Fruit fly (Drosophila melanogaster) whole organism, embryonic: ENCODE measurements around the gene Actbeta.
A peak's percentile ranks its signal among the peaks of the same experiment; 100 is the strongest.

Source experiments
- Bgb ChIP-seq: fragments of 200-800 bp; sonication (Bioruptor generic); IDR thresholded peaks from 2 replicates; pipeline ENCODE4 v1.3.6; 2022; ENCODE audit warnings: missing biosample characterization, missing genetic modification characterization; ENCODE audit not compliant: partially characterized antibody
- CG11723 ChIP-seq: fragments of 200-800 bp; sonication (Bioruptor generic); optimal IDR thresholded peaks from 2 replicates; lab custom pipeline; 2017; ENCODE audit warnings: missing biosample characterization, mild to moderate bottlenecking, missing genetic modification characterization
- CG14860 ChIP-seq: fragments of 200-800 bp; sonication (Bioruptor generic); IDR thresholded peaks from 3 replicates; pipeline ENCODE4 v1.3.6; 2022; ENCODE audit warnings: missing biosample characterization, missing genetic modification characterization; ENCODE audit not compliant: partially characterized antibody
- CG15011 ChIP-seq: fragments of 200-800 bp; sonication (Bioruptor generic); optimal IDR thresholded peaks from 3 replicates; lab custom pipeline; 2018; ENCODE audit warnings: missing biosample characterization, mild to moderate bottlenecking, missing genetic modification characterization
- CG1647 ChIP-seq: fragments of 200-800 bp; sonication (Bioruptor generic); optimal IDR thresholded peaks from 3 replicates; lab custom pipeline; 2016; ENCODE audit warnings: missing biosample characterization, missing genetic modification characterization
- CG2712 ChIP-seq: fragments of 200-800 bp; optimal IDR thresholded peaks from 3 replicates; lab custom pipeline; 2019; ENCODE audit warnings: missing biosample characterization, mild to moderate bottlenecking, missing genetic modification characterization, moderate library complexity
- CG30403 ChIP-seq: fragments of 200-800 bp; sonication (Bioruptor generic); optimal IDR thresholded peaks from 3 replicates; lab custom pipeline; 2016; ENCODE audit warnings: missing biosample characterization, missing genetic modification characterization
- CG3726 ChIP-seq: fragments of 200-800 bp; sonication (Bioruptor generic); IDR thresholded peaks from 3 replicates; pipeline ENCODE4, ENCODE4 v1.3.6; 2022; ENCODE audit warnings: missing biosample characterization, missing genetic modification characterization
- CG4617 ChIP-seq: fragments of 200-800 bp; sonication (Bioruptor generic); optimal IDR thresholded peaks from 3 replicates; lab custom pipeline; 2016; ENCODE audit warnings: missing biosample characterization, missing genetic modification characterization, borderline replicate concordance
- CG8089 ChIP-seq: fragments of 200-800 bp; sonication (Bioruptor generic); optimal IDR thresholded peaks from 3 replicates; lab custom pipeline; 2016; ENCODE audit warnings: missing biosample characterization, missing genetic modification characterization
- CG8290 ChIP-seq, 3 experiments: fragments of 200-800 bp; sonication (Bioruptor generic); optimal IDR thresholded peaks; 2 replicates each; lab custom pipeline; 2016 to 2019; ENCODE audit warnings: missing biosample characterization in 3 of 3, missing genetic modification characterization in 3 of 3, mild to moderate bottlenecking in 2 of 3, moderate library complexity in 1 of 3
- CG9727 ChIP-seq: fragments of 200-800 bp; sonication (Bioruptor generic); optimal IDR thresholded peaks from 3 replicates; lab custom pipeline; 2017; ENCODE audit warnings: missing biosample characterization, mild to moderate bottlenecking, missing genetic modification characterization
- Doc2 ChIP-seq: fragments of 200-800 bp; sonication (Bioruptor generic); IDR thresholded peaks from 2 replicates; pipeline ENCODE4 v1.3.6; 2022; ENCODE audit warnings: missing biosample characterization, missing genetic modification characterization
- Gug ChIP-seq: fragments of 200-800 bp; sonication (Bioruptor generic); IDR thresholded peaks from 4 replicates; pipeline ENCODE4 v1.3.6; 2022; ENCODE audit warnings: missing biosample characterization, missing genetic modification characterization
- Hr39 ChIP-seq: fragments of >200 bp; optimal IDR thresholded peaks from 2 replicates; lab custom pipeline; 2017
- MBD-R2 ChIP-seq: fragments of 200-800 bp; sonication (Bioruptor generic); IDR thresholded peaks from 2 replicates; pipeline ENCODE4 v1.3.6; 2022; ENCODE audit warnings: missing biosample characterization, missing genetic modification characterization
- Mad ChIP-seq: fragments of 200-800 bp; sonication (Bioruptor generic); optimal IDR thresholded peaks from 2 replicates; lab custom pipeline; 2016; ENCODE audit warnings: missing biosample characterization, missing genetic modification characterization
- Max ChIP-seq: fragments of 200-800 bp; sonication (Bioruptor generic); optimal IDR thresholded peaks from 2 replicates; lab custom pipeline; 2016; ENCODE audit warnings: missing biosample characterization, mild to moderate bottlenecking, missing genetic modification characterization
- Nf-YC ChIP-seq: fragments of 200-800 bp; optimal IDR thresholded peaks from 3 replicates; lab custom pipeline; 2019; ENCODE audit warnings: missing biosample characterization, mild to moderate bottlenecking, missing genetic modification characterization, moderate library complexity
- Opbp ChIP-seq: fragments of 200-800 bp; sonication (Bioruptor generic); IDR thresholded peaks from 3 replicates; pipeline ENCODE4 v1.3.6; 2022; ENCODE audit warnings: missing biosample characterization, missing genetic modification characterization; ENCODE audit not compliant: partially characterized antibody
- Ravus ChIP-seq: fragments of 200-800 bp; sonication (Bioruptor generic); IDR thresholded peaks from 2 replicates; pipeline ENCODE4 v1.3.6; 2022; ENCODE audit warnings: missing biosample characterization, missing genetic modification characterization
- Xbp1 ChIP-seq: fragments of 200-800 bp; sonication (Bioruptor generic); optimal IDR thresholded peaks from 3 replicates; lab custom pipeline; 2016; ENCODE audit warnings: missing biosample characterization, mild to moderate bottlenecking, missing genetic modification characterization
- YL-1 ChIP-seq: fragments of 200-800 bp; sonication (Bioruptor generic); optimal IDR thresholded peaks from 3 replicates; lab custom pipeline; 2017; ENCODE audit warnings: missing biosample characterization, mild to moderate bottlenecking, missing genetic modification characterization
- amos ChIP-seq: fragments of 200-800 bp; sonication (Bioruptor generic); IDR thresholded peaks from 2 replicates; pipeline ENCODE4 v1.3.6; 2022; ENCODE audit warnings: missing biosample characterization, missing genetic modification characterization; ENCODE audit not compliant: partially characterized antibody
- ato ChIP-seq: fragments of 200-800 bp; sonication (Bioruptor generic); IDR thresholded peaks from 2 replicates; pipeline ENCODE4 v1.3.6; 2022; ENCODE audit warnings: missing biosample characterization, missing genetic modification characterization; ENCODE audit not compliant: partially characterized antibody
- bbx ChIP-seq: fragments of 200-800 bp; sonication (Bioruptor generic); IDR thresholded peaks from 2 replicates; pipeline ENCODE4 v1.3.6; 2022; ENCODE audit warnings: missing biosample characterization, missing genetic modification characterization; ENCODE audit not compliant: partially characterized antibody
- bcd ChIP-seq: fragments of 200-800 bp; sonication (Bioruptor generic); optimal IDR thresholded peaks from 2 replicates; lab custom pipeline; 2017; ENCODE audit warnings: missing biosample characterization, mild to moderate bottlenecking, missing genetic modification characterization
- bigmax ChIP-seq: fragments of 200-800 bp; sonication (Bioruptor generic); optimal IDR thresholded peaks from 2 replicates; lab custom pipeline; 2018; ENCODE audit warnings: missing biosample characterization, mild to moderate bottlenecking, missing genetic modification characterization
- danr ChIP-seq: fragments of 200-800 bp; sonication (Bioruptor generic); IDR thresholded peaks from 2 replicates; pipeline ENCODE4 v1.3.6; 2022; ENCODE audit warnings: missing biosample characterization, missing genetic modification characterization
- dmrt11E ChIP-seq: fragments of 200-800 bp; sonication (Bioruptor generic); optimal IDR thresholded peaks from 3 replicates; lab custom pipeline; 2018; ENCODE audit warnings: missing biosample characterization, mild to moderate bottlenecking, missing genetic modification characterization, moderate library complexity
- dpn ChIP-seq, 2 experiments: fragments of 200-800 bp; sonication (Bioruptor generic); optimal IDR thresholded peaks; 3 replicates each; lab custom pipeline; 2016; ENCODE audit warnings: missing biosample characterization in 2 of 2, missing genetic modification characterization in 2 of 2
- gcm ChIP-seq: fragments of 200-800 bp; sonication (Bioruptor generic); optimal IDR thresholded peaks from 2 replicates; lab custom pipeline; 2019; ENCODE audit warnings: missing biosample characterization, mild to moderate bottlenecking, missing genetic modification characterization, moderate library complexity
- gfzf ChIP-seq: fragments of 200-800 bp; sonication (Bioruptor generic); optimal IDR thresholded peaks from 2 replicates; lab custom pipeline; 2016; ENCODE audit warnings: missing biosample characterization, mild to moderate bottlenecking, missing genetic modification characterization, moderate library complexity
- hkb ChIP-seq, 2 experiments: fragments of 200-800 bp in 1 of 2; fragments of >200 bp in 1 of 2; sonication (Bioruptor generic) in 1 of 2; IDR thresholded peaks in 1 of 2; optimal IDR thresholded peaks in 1 of 2; 2 replicates each; pipeline versions ENCODE4 v1.3.6 to Lab custom; 2017 to 2022; ENCODE audit warnings: missing biosample characterization in 1 of 2, missing genetic modification characterization in 1 of 2
- inv ChIP-seq: fragments of 200-800 bp; sonication (Bioruptor generic); IDR thresholded peaks from 2 replicates; pipeline ENCODE4 v1.3.6; 2022; ENCODE audit warnings: missing biosample characterization, missing genetic modification characterization; ENCODE audit not compliant: partially characterized antibody
- lmd ChIP-seq: fragments of 200-800 bp; sonication (Bioruptor generic); IDR thresholded peaks from 2 replicates; pipeline ENCODE4 v1.3.6; 2022; ENCODE audit warnings: missing biosample characterization, missing genetic modification characterization
- mam ChIP-seq: fragments of 200-800 bp; sonication (Bioruptor generic); optimal IDR thresholded peaks from 3 replicates; lab custom pipeline; 2016; ENCODE audit warnings: missing biosample characterization, missing genetic modification characterization
- mld ChIP-seq: fragments of 200-800 bp; sonication (Bioruptor generic); IDR thresholded peaks from 3 replicates; pipeline ENCODE4 v1.3.6; 2022; ENCODE audit warnings: missing biosample characterization, missing genetic modification characterization; ENCODE audit not compliant: partially characterized antibody
- pum ChIP-seq: fragments of 200-800 bp; sonication (Bioruptor generic); optimal IDR thresholded peaks from 2 replicates; lab custom pipeline; 2016; ENCODE audit warnings: missing biosample characterization, missing genetic modification characterization
- slbo ChIP-seq: fragments of 200-800 bp; sonication (Bioruptor generic); IDR thresholded peaks from 2 replicates; pipeline ENCODE4 v1.3.6; 2022; ENCODE audit warnings: missing biosample characterization, missing genetic modification characterization
- slou ChIP-seq: fragments of 200-800 bp; sonication (Bioruptor generic); optimal IDR thresholded peaks from 3 replicates; lab custom pipeline; 2016; ENCODE audit warnings: missing biosample characterization, missing genetic modification characterization
- slp2 ChIP-seq: fragments of 200-800 bp; sonication (Bioruptor generic); optimal IDR thresholded peaks from 2 replicates; lab custom pipeline; 2016; ENCODE audit warnings: missing biosample characterization, missing genetic modification characterization
- sna ChIP-seq: fragments of 200-800 bp; sonication (Bioruptor generic); IDR thresholded peaks from 2 replicates; pipeline ENCODE4 v1.3.6; 2022; ENCODE audit warnings: missing biosample characterization, missing genetic modification characterization; ENCODE audit not compliant: partially characterized antibody
- ssp ChIP-seq: fragments of 200-800 bp; sonication (Bioruptor generic); IDR thresholded peaks from 2 replicates; pipeline ENCODE4 v1.3.6; 2022; ENCODE audit warnings: missing biosample characterization, missing genetic modification characterization
- tgo ChIP-seq: fragments of 200-800 bp; sonication (Bioruptor generic); IDR thresholded peaks from 3 replicates; pipeline ENCODE4 v1.3.6; 2022; ENCODE audit warnings: missing biosample characterization, missing genetic modification characterization
- unc-4 ChIP-seq: fragments of 200-800 bp; sonication (Bioruptor generic); IDR thresholded peaks from 2 replicates; pipeline ENCODE4 v1.3.6; 2022; ENCODE audit warnings: missing biosample characterization, missing genetic modification characterization; ENCODE audit not compliant: partially characterized antibody
- wek ChIP-seq: fragments of 200-800 bp; sonication (Bioruptor generic); optimal IDR thresholded peaks from 3 replicates; lab custom pipeline; 2018; ENCODE audit warnings: missing biosample characterization, mild to moderate bottlenecking, missing genetic modification characterization, moderate library complexity
- zen ChIP-seq: fragments of 200-800 bp; sonication (Bioruptor generic); optimal IDR thresholded peaks from 3 replicates; lab custom pipeline; 2018; ENCODE audit warnings: missing biosample characterization, mild to moderate bottlenecking, missing genetic modification characterization, moderate library complexity

Actbeta gene

dm6 chr4:1030692-1031110 lies 53.9 kb downstream of the Actbeta start (continued):
- TF ChIP-seq Max (GFP tag; lab: Kevin White, UChicago) (peak; percentile 43), CG9727 (GFP tag; lab: Kevin White, UChicago) (no peak), CG11723 (peak; percentile 43), CG8290 (GFP tag; optimal IDR thresholded peaks at IDR 0.05; lab: Kevin White, UChicago) (no peak), CG8290 (tag; optimal IDR thresholded peaks at IDR 0.05; lab: Kevin White, UChicago) (peak; percentile 32 to 58), CG3726 (GFP tag; lab: Robert Waterston, UW) (no peak), Nf-YC (tag; lab: Kevin White, UChicago) (peak; percentile 9), gcm (GFP tag; lab: Kevin White, UChicago) (no peak), bcd (GFP tag; lab: Kevin White, UChicago) (no peak), Mad (GFP tag; lab: Kevin White, UChicago) (no peak), CG1647 (GFP tag; lab: Kevin White, UChicago) (no peak), Opbp (GFP tag; lab: Robert Waterston, UW) (peak; percentile 75; the same call in 2 of the 3 replicates), CG15011 (GFP tag; lab: Kevin White, UChicago) (no peak), slbo (peak; percentile 70; the same call in 1 of the 2 replicates), wek (GFP tag; lab: Kevin White, UChicago) (peak; percentile 92), YL-1 (GFP tag; lab: Kevin White, UChicago) (peak; percentile 51), hkb (optimal IDR thresholded peaks at IDR 0.05; lab: Kevin White, UChicago) (no peak), hkb (GFP tag; IDR thresholded peaks at IDR 0.05; lab: Robert Waterston, UW) (no peak), Ravus (no peak), sna (GFP tag; lab: Robert Waterston, UW) (peak; percentile 52; the same call in 1 of the 2 replicates), gfzf (GFP tag; lab: Kevin White, UChicago) (peak; percentile 12), Gug (peak; percentile 55; the same call in 2 of the 4 replicates), bbx (GFP tag; lab: Robert Waterston, UW) (peak; percentile 76), Bgb (GFP tag; lab: Robert Waterston, UW) (peak; percentile 72), ato (GFP tag; lab: Robert Waterston, UW) (peak; percentile 33; the same call in 1 of the 2 replicates), CG2712 (tag; lab: Kevin White, UChicago) (peak; percentile 25), dpn (GFP tag; optimal IDR thresholded peaks at IDR 0.05; lab: Kevin White, UChicago) (peak in 1 of 2 experiments; percentile 8), inv (GFP tag; lab: Robert Waterston, UW) (peak; percentile 59), CG30403 (GFP tag; lab: Kevin White, UChicago) (peak; percentile 21), tgo (GFP tag; lab: Robert Waterston, UW) (0 out of 3 replicates have a peak, but pooled peaks have one; percentile 25), CG8089 (GFP tag; lab: Kevin White, UChicago) (peak; percentile 11), mam (GFP tag; lab: Kevin White, UChicago) (peak; percentile 52), MBD-R2 (peak; percentile 31; the same call in 1 of the 2 replicates), CG14860 (GFP tag; lab: Robert Waterston, UW) (0 out of 3 replicates have a peak, but pooled peaks have one; percentile 14), mld (GFP tag; lab: Robert Waterston, UW) (peak; percentile 68; the same call in 1 of the 3 replicates), bigmax (GFP tag; lab: Kevin White, UChicago) (peak; percentile 54), Xbp1 (GFP tag; lab: Kevin White, UChicago) (peak; percentile 49), zen (tag; lab: Kevin White, UChicago) (peak; percentile 28), pum (peak; percentile 15), unc-4 (GFP tag; lab: Robert Waterston, UW) (peak; percentile 65), Hr39 (lab: Kevin White, UChicago) (no peak), CG4617 (GFP tag; lab: Kevin White, UChicago) (peak; percentile 28), danr (GFP tag; lab: Robert Waterston, UW) (no peak), slou (GFP tag; lab: Kevin White, UChicago) (no peak), slp2 (GFP tag; lab: Kevin White, UChicago) (peak; percentile 8), amos (GFP tag; lab: Robert Waterston, UW) (peak; percentile 76; the same call in 1 of the 2 replicates), lmd (GFP tag; lab: Robert Waterston, UW) (no peak), Doc2 (no peak), dmrt11E (tag; lab: Kevin White, UChicago) (peak; percentile 21), ssp (GFP tag; lab: Robert Waterston, UW) (peak; percentile 97)
